Worm (Caenorhabditis elegans) whole organism, midembryonic: ENCODE results near the gene nra-4.

Experiments
- flt-1 ChIP-seq: fragments of 200-800 bp; sonication (Bioruptor generic); IDR thresholded peaks from 2 replicates; pipeline ENCODE4 v1.3.6; 2022; ENCODE audit warnings: missing genetic modification characterization, missing compliant biosample characterization
- ztf-29 ChIP-seq: fragments of 200-800 bp; sonication (Bioruptor generic); IDR thresholded peaks from 2 replicates; pipeline ENCODE4 v1.3.6; 2022; ENCODE audit warnings: missing genetic modification reagents, missing genetic modification characterization, missing compliant biosample characterization

DNA sequence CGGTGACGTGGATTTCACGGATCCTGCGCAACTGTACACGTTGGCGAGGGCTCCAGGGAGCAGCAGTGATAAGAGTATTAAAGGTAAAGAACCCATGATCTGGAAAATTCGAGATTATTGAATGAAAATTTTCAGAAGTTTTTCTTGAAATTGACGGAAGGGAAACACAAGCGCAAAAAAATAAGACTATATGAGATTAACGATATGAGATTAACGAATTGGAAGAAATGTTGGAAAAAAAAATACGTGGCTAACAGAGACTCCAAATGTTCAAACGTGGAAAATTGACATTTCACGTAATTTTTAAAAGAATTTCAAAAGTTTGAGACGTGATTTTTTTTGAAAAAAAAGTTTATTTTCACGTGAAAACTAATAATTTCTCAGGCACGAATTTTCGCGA is at the start of gene nra-4:
- no peak for TF ChIP-seq flt-1
- TF ChIP-seq ztf-29, result no peak
